Fruit fly (Drosophila melanogaster): ENCODE results near the gene CG18731.

Gene CG18731

DNA sequence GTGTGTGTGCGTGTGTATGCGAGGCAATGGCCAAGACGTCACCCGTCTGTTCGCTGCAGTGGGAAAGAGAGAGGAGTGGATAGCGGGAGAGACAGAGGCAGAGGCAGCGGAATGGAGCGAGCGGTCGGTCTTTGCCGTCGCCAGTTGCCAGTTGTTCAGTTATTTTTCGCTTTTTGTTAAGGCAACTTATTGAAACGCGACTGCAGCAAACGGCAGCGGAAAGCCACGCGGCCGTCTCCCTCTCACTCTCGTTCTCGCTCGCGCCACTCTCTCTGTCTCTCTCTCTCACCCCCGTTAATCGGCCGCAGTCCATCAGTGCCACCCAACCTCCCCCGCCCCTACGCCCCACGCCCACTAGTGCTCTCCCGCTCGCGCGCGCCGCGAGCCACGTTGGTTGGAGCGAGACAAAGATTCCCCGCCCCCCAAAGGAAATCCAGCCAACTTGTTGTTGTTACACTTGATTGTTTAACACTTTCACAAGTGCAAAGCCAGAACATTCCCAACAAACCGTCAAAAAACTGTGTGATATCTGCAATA, 48.0 kb downstream of the CG18731 start (continued):
- TF ChIP-seq Neu2 (GFP tag; optimal IDR thresholded peaks at IDR 0.05; ENCODE audit: borderline replicate concordance) (no peak), CG8944 (GFP tag; optimal IDR thresholded peaks at IDR 0.05) (no peak), odd (GFP tag; optimal IDR thresholded peaks at IDR 0.05) (peak; percentile 14), unc-4 (GFP tag; IDR thresholded peaks at IDR 0.05; ENCODE audit: partially characterized antibody) (peak; percentile 34; the same call in 1 of the 2 replicates), insv (GFP tag; optimal IDR thresholded peaks at IDR 0.05) (no peak), CG12744 (GFP tag; optimal IDR thresholded peaks at IDR 0.05) (no peak), CG9876 (GFP tag; optimal IDR thresholded peaks at IDR 0.05) (no peak), BtbVII (GFP tag; optimal IDR thresholded peaks at IDR 0.05) (peak; percentile 62), abd-A (tag; optimal IDR thresholded peaks at IDR 0.05) (peak; percentile 94), CG2889 (GFP tag; IDR thresholded peaks at IDR 0.05) (no peak), CG32767 (GFP tag; IDR thresholded peaks at IDR 0.05) (no peak; the same call in 1 of the 2 replicates), knrl (GFP tag; IDR thresholded peaks at IDR 0.05; ENCODE audit: partially characterized antibody) (peak; percentile 35; the same call in 1 of the 3 replicates), CG9215 (GFP tag; IDR thresholded peaks at IDR 0.05) (no peak), dati (GFP tag; IDR thresholded peaks at IDR 0.05) (no peak), Sry-β (GFP tag; optimal IDR thresholded peaks at IDR 0.05) (no peak), D19B (GFP tag; optimal IDR thresholded peaks at IDR 0.05) (no peak), so (GFP tag; IDR thresholded peaks at IDR 0.05) (peak; percentile 65; the same call in 2 of the 3 replicates), btn (GFP tag; optimal IDR thresholded peaks at IDR 0.05) (no peak), CG4424 (GFP tag; optimal IDR thresholded peaks at IDR 0.05) (no peak), ERR (GFP tag; optimal IDR thresholded peaks at IDR 0.05) (peak; percentile 30), lilli (GFP tag; optimal IDR thresholded peaks at IDR 0.05) (no peak), CG6254 (GFP tag; optimal IDR thresholded peaks at IDR 0.05) (peak; percentile 23), HLH4C (GFP tag; IDR thresholded peaks at IDR 0.05; ENCODE audit: partially characterized antibody) (no peak), aop (GFP tag; IDR thresholded peaks at IDR 0.05) (no peak), unpg (GFP tag; optimal IDR thresholded peaks at IDR 0.05) (no peak), CG12769 (tag; optimal IDR thresholded peaks at IDR 0.05) (peak; percentile 90), CG3726 (GFP tag; IDR thresholded peaks at IDR 0.05) (no peak), CG4404 (GFP tag; IDR thresholded peaks at IDR 0.05) (no peak), tna (GFP tag; IDR thresholded peaks at IDR 0.05; ENCODE audit: partially characterized antibody) (peak; percentile 45; the same call in 1 of the 2 replicates), Taf1 (GFP tag; IDR thresholded peaks at IDR 0.05) (peak; percentile 22; the same call in 1 of the 2 replicates), lov (optimal IDR thresholded peaks at IDR 0.05) (no peak), lov (GFP tag; IDR thresholded peaks at IDR 0.05) (no peak), gfzf (GFP tag; optimal IDR thresholded peaks at IDR 0.05) (no peak), Lpt (GFP tag; optimal IDR thresholded peaks at IDR 0.05) (no peak), Sox100B (GFP tag; optimal IDR thresholded peaks at IDR 0.05) (no peak), CG11695 (GFP tag; IDR thresholded peaks at IDR 0.05) (0 out of 3 replicates have a peak, but pooled peaks have one; percentile 23), dimm (GFP tag; IDR thresholded peaks at IDR 0.05) (no peak), psq (GFP tag; optimal IDR thresholded peaks at IDR 0.05) (peak; percentile 76), CG13296 (GFP tag; optimal IDR thresholded peaks at IDR 0.05) (peak; percentile 27), NK7.1 (GFP tag; optimal IDR thresholded peaks at IDR 0.05) (no peak), CG42726 (GFP tag; IDR thresholded peaks at IDR 0.05; ENCODE audit: partially characterized antibody) (peak; percentile 57), sug (tag; optimal IDR thresholded peaks at IDR 0.05) (peak; percentile 58), kni (GFP tag; optimal IDR thresholded peaks at IDR 0.05) (peak; percentile 82), CG13775 (GFP tag; optimal IDR thresholded peaks at IDR 0.05) (no peak), CG2202 (tag; optimal IDR thresholded peaks at IDR 0.05) (no peak), CG2120 (GFP tag; optimal IDR thresholded peaks at IDR 0.05) (no peak), cato (GFP tag; optimal IDR thresholded peaks at IDR 0.05; ENCODE audit: borderline replicate concordance) (no peak), CG17359 (tag; optimal IDR thresholded peaks at IDR 0.05) (no peak), pfk (GFP tag; optimal IDR thresholded peaks at IDR 0.05) (peak; percentile 28), CG17912 (GFP tag; optimal IDR thresholded peaks at IDR 0.05) (peak; percentile 36)

All from whole organism, embryonic.